Worm (Caenorhabditis elegans): ENCODE measurements around the gene srz-82.

ce11 chrIV:3532167-3532566, 49.5 kb downstream of the srz-82 start, which contains the start of gene M57.1:
- TF ChIP-seq dve-1 (tag; optimal IDR thresholded peaks at IDR 0.05): no peak
- no peak for TF ChIP-seq pha-4 (tag; optimal IDR thresholded peaks at IDR 0.05)
